Worm (Caenorhabditis elegans): ENCODE results near the gene arrd-18.

DNA sequence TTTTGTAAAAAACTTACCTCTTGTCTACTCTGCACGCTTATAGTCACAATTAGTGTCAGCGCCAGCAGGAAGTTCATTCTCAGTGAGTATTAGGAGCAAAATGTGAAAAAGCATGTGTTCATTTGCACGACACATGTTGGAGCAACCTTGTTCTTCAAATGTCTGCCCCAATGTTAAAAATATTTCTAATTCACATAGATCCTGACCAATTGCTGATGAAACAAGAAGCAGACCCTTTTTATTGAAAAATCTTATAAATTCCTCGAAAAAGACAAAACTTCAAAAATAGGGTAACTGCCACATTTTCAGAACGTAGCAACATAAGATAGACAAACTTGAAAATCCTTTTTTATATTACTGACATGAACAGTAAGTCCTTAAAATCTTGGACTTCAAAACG is 12.3 kb upstream of the arrd-18 start, which contains the start of gene C17B7.8:
- TF ChIP-seq ceh-82 (tag; optimal IDR thresholded peaks at IDR 0.05), result no peak
- no peak for TF ChIP-seq ces-1 (GFP tag; optimal IDR thresholded peaks at IDR 0.05)
- TF ChIP-seq tbx-2 (tag; optimal IDR thresholded peaks at IDR 0.05), result no peak
- no peak for TF ChIP-seq jun-1 (tag; optimal IDR thresholded peaks at IDR 0.05)

Data from whole organism, L1 larva.